Worm (Caenorhabditis elegans) whole organism, L2 larva: ENCODE data around the gene rps-14.

ENCODE experiments used
- C34F6.9 ChIP-seq: fragments of 150-350 bp; optimal IDR thresholded peaks from 2 replicates; lab custom pipeline; 2014; ENCODE audit warnings: missing biosample characterization, missing genetic modification characterization
- R02D3.7 ChIP-seq: fragments of 150-350 bp; optimal IDR thresholded peaks from 2 replicates; lab custom pipeline; 2014; ENCODE audit warnings: missing biosample characterization, missing genetic modification characterization
- Y55F3AM.14 ChIP-seq: fragments of 200-800 bp; sonication (Bioruptor generic); optimal IDR thresholded peaks from 2 replicates; lab custom pipeline; 2018; ENCODE audit warnings: mild to moderate bottlenecking, missing genetic modification characterization, missing compliant biosample characterization
- ZK546.5 ChIP-seq: sonication (generic microtip); optimal IDR thresholded peaks from 2 replicates; lab custom pipeline; 2017; ENCODE audit warnings: missing biosample characterization, missing genetic modification characterization
- alr-1 ChIP-seq: fragments of 150-350 bp; optimal IDR thresholded peaks from 2 replicates; lab custom pipeline; 2014; ENCODE audit warnings: missing biosample characterization, missing genetic modification characterization
- aly-2 ChIP-seq: fragments of 150-350 bp; optimal IDR thresholded peaks from 2 replicates; lab custom pipeline; 2014; ENCODE audit warnings: missing biosample characterization, missing genetic modification characterization
- ama-1 ChIP-seq: fragments of 150-350 bp; optimal IDR thresholded peaks from 2 replicates; lab custom pipeline; 2018; ENCODE audit warnings: inconsistent platforms
- ceh-82 ChIP-seq: fragments of 150-350 bp; optimal IDR thresholded peaks from 2 replicates; lab custom pipeline; 2014; ENCODE audit warnings: missing biosample characterization, missing genetic modification characterization
- crh-2 ChIP-seq: sonication (generic microtip); optimal IDR thresholded peaks from 2 replicates; lab custom pipeline; 2017; ENCODE audit warnings: missing biosample characterization, missing genetic modification characterization
- dmd-4 ChIP-seq: sonication (generic microtip); optimal IDR thresholded peaks from 2 replicates; lab custom pipeline; 2017; ENCODE audit warnings: missing biosample characterization, missing genetic modification characterization
- egl-27 ChIP-seq: sonication (generic microtip); optimal IDR thresholded peaks from 3 replicates; lab custom pipeline; 2017; ENCODE audit warnings: missing biosample characterization, missing genetic modification reagents, missing genetic modification characterization
- fos-1 ChIP-seq: fragments of 150-350 bp; optimal IDR thresholded peaks from 2 replicates; lab custom pipeline; 2014; ENCODE audit warnings: missing biosample characterization, missing genetic modification characterization
- lin-11 ChIP-seq: fragments of 150-350 bp; sonication (generic microtip); optimal IDR thresholded peaks from 2 replicates; lab custom pipeline; 2014; ENCODE audit warnings: missing biosample characterization, missing genetic modification characterization, inconsistent platforms, mixed read lengths
- lin-13 ChIP-seq: fragments of 150-350 bp; optimal IDR thresholded peaks from 2 replicates; lab custom pipeline; 2014; ENCODE audit warnings: missing biosample characterization, missing genetic modification reagents, missing genetic modification characterization
- lin-39 ChIP-seq: fragments of 150-350 bp; optimal IDR thresholded peaks from 2 replicates; lab custom pipeline; 2014; ENCODE audit warnings: missing biosample characterization, missing genetic modification reagents, missing genetic modification characterization
- lsy-2 ChIP-seq, 2 experiments: fragments of 150-350 bp in 1 of 2; sonication (generic microtip) in 1 of 2; optimal IDR thresholded peaks; 2 replicates each; lab custom pipeline; 2014 to 2017; ENCODE audit warnings: missing biosample characterization in 2 of 2, missing genetic modification characterization in 2 of 2
- mab-5 ChIP-seq: fragments of 150-350 bp; optimal IDR thresholded peaks from 2 replicates; lab custom pipeline; 2014; ENCODE audit warnings: missing biosample characterization, missing genetic modification characterization
- mbf-1 ChIP-seq: sonication (generic microtip); optimal IDR thresholded peaks from 2 replicates; lab custom pipeline; 2017; ENCODE audit warnings: missing biosample characterization, missing genetic modification characterization
- mdl-1 ChIP-seq, 2 experiments: fragments of 150-350 bp in 1 of 2; sonication (generic microtip) in 1 of 2; optimal IDR thresholded peaks; 2 replicates each; lab custom pipeline; 2017; ENCODE audit warnings: missing biosample characterization in 2 of 2, missing genetic modification characterization in 2 of 2
- nhr-10 ChIP-seq: sonication (generic microtip); optimal IDR thresholded peaks from 2 replicates; lab custom pipeline; 2017; ENCODE audit warnings: missing biosample characterization, missing genetic modification characterization
- nhr-11 ChIP-seq: fragments of 150-350 bp; optimal IDR thresholded peaks from 2 replicates; lab custom pipeline; 2014; ENCODE audit warnings: missing biosample characterization, missing genetic modification characterization
- nhr-12 ChIP-seq: fragments of 150-350 bp; optimal IDR thresholded peaks from 2 replicates; lab custom pipeline; 2014; ENCODE audit warnings: missing biosample characterization, missing genetic modification characterization
- nhr-129 ChIP-seq: fragments of 150-350 bp; optimal IDR thresholded peaks from 2 replicates; lab custom pipeline; 2014; ENCODE audit warnings: missing biosample characterization, missing genetic modification characterization
- nhr-21 ChIP-seq: fragments of 150-350 bp; optimal IDR thresholded peaks from 2 replicates; lab custom pipeline; 2014; ENCODE audit warnings: missing biosample characterization, missing genetic modification characterization
- nhr-23 ChIP-seq: fragments of 150-350 bp; optimal IDR thresholded peaks from 2 replicates; lab custom pipeline; 2014; ENCODE audit warnings: missing biosample characterization, missing genetic modification reagents, missing genetic modification characterization
- nhr-25 ChIP-seq: fragments of 150-350 bp; sonication (generic microtip); optimal IDR thresholded peaks from 3 replicates; lab custom pipeline; 2014; ENCODE audit warnings: missing biosample characterization, missing genetic modification characterization
- nhr-6 ChIP-seq: fragments of 150-350 bp; optimal IDR thresholded peaks from 2 replicates; lab custom pipeline; 2014; ENCODE audit warnings: missing biosample characterization, missing genetic modification characterization
- nhr-77 ChIP-seq: fragments of 150-350 bp; optimal IDR thresholded peaks from 2 replicates; lab custom pipeline; 2014; ENCODE audit warnings: missing biosample characterization, missing genetic modification characterization
- sem-4 ChIP-seq: fragments of 150-350 bp; optimal IDR thresholded peaks from 2 replicates; lab custom pipeline; 2014; ENCODE audit warnings: missing biosample characterization, missing genetic modification reagents, missing genetic modification characterization
- skn-1 ChIP-seq: sonication (generic microtip); optimal IDR thresholded peaks from 2 replicates; lab custom pipeline; 2017; ENCODE audit warnings: missing biosample characterization, missing genetic modification characterization
- sma-9 ChIP-seq, 2 experiments: fragments of 150-350 bp in 1 of 2; sonication (generic microtip) in 1 of 2; optimal IDR thresholded peaks; 2 replicates each; lab custom pipeline; 2014 to 2016; ENCODE audit warnings: missing genetic modification characterization in 2 of 2, mild to moderate bottlenecking in 1 of 2, missing biosample characterization in 1 of 2, missing compliant biosample characterization in 1 of 2, missing genetic modification reagents in 1 of 2, moderate library complexity in 1 of 2
- snpc-4 ChIP-seq: fragments of 150-350 bp; optimal IDR thresholded peaks from 2 replicates; lab custom pipeline; 2014; ENCODE audit warnings: missing biosample characterization, missing genetic modification characterization
- unc-39 ChIP-seq: fragments of 150-350 bp; optimal IDR thresholded peaks from 2 replicates; lab custom pipeline; 2014; ENCODE audit warnings: missing biosample characterization, missing genetic modification characterization
- unc-55 ChIP-seq: fragments of 150-350 bp; sonication (generic microtip); optimal IDR thresholded peaks from 3 replicates; lab custom pipeline; 2014; ENCODE audit warnings: missing biosample characterization, missing genetic modification reagents, missing genetic modification characterization
- unc-62 ChIP-seq: fragments of 150-350 bp; optimal IDR thresholded peaks from 2 replicates; lab custom pipeline; 2014; ENCODE audit warnings: missing biosample characterization, missing genetic modification reagents, missing genetic modification characterization
- zag-1 ChIP-seq: fragments of 150-350 bp; optimal IDR thresholded peaks from 2 replicates; lab custom pipeline; 2014; ENCODE audit warnings: missing biosample characterization, missing genetic modification characterization
- ztf-11 ChIP-seq: sonication (generic microtip); optimal IDR thresholded peaks from 2 replicates; lab custom pipeline; 2017; ENCODE audit warnings: missing biosample characterization, missing genetic modification characterization
- ztf-4 ChIP-seq: fragments of 150-350 bp; optimal IDR thresholded peaks from 2 replicates; lab custom pipeline; 2014; ENCODE audit warnings: missing biosample characterization, missing genetic modification characterization

Gene rps-14

DNA sequence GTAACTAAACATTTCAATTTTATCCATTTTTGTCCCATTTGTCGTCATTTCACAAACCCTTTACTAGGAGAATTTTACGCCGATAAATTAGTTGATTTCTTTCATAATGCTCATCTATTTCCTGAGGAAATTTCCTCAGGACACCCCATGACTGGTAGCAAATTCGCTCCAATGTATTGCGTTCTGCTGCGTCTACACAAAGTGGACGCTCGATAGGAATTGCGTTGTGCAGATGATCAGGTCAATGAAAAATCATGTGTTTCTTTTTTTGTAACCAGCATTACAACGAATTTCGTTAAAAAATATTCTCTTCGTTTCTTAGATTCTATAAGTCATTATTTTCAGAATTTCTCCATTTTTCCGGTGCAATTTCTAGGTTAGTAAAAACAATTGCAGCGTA, 2.4 kb upstream of the rps-14 start, which contains the start of gene epg-4:
Gene epg-4, plus strand, starts transcription at position 346 of the 400 bp plus-strand sequence.
- no peak for TF ChIP-seq unc-62
- TF ChIP-seq alr-1 (tag; lab: Kevin White, UChicago) = no peak
- TF ChIP-seq ama-1 (lab: Kevin White, UChicago) = no peak
- no peak for TF ChIP-seq Y55F3AM.14 (GFP tag; lab: Kevin White, UChicago)
- TF ChIP-seq unc-55 = peak; percentile 57
- no peak for TF ChIP-seq mab-5 (tag; lab: Kevin White, UChicago)
- TF ChIP-seq nhr-6 (tag; lab: Kevin White, UChicago) = no peak
- TF ChIP-seq ceh-82 (tag; lab: Kevin White, UChicago) = no peak
- TF ChIP-seq nhr-129 (tag; lab: Kevin White, UChicago) = peak; percentile 78
- peak; percentile 48 for TF ChIP-seq fos-1 (tag; lab: Kevin White, UChicago)
- TF ChIP-seq nhr-10 (tag; lab: Kevin White, UChicago) = no peak
- no peak for TF ChIP-seq unc-39 (tag; lab: Kevin White, UChicago)
- TF ChIP-seq ZK546.5 (tag; lab: Kevin White, UChicago) = no peak
- no peak for TF ChIP-seq nhr-11 (tag; lab: Kevin White, UChicago)
- peak in 1 of 2 experiments; percentile 57 for TF ChIP-seq lsy-2 (tag; optimal IDR thresholded peaks at IDR 0.05; lab: Kevin White, UChicago)
- TF ChIP-seq mdl-1 (tag; optimal IDR thresholded peaks at IDR 0.05; lab: Kevin White, UChicago) = no peak
- TF ChIP-seq R02D3.7 (tag; lab: Kevin White, UChicago) = no peak
- peak; percentile 76 for TF ChIP-seq C34F6.9 (tag; lab: Kevin White, UChicago)
- TF ChIP-seq lin-13 (GFP tag; lab: Kevin White, UChicago) = no peak
- no peak for TF ChIP-seq mbf-1 (tag; lab: Kevin White, UChicago)
- TF ChIP-seq aly-2 = no peak
- no peak for TF ChIP-seq zag-1 (tag; lab: Kevin White, UChicago)
- TF ChIP-seq nhr-77 (tag; lab: Kevin White, UChicago) = no peak
- TF ChIP-seq ztf-11 (tag; lab: Kevin White, UChicago) = no peak
- no peak for TF ChIP-seq nhr-21
- peak; percentile 21 for TF ChIP-seq crh-2 (tag; lab: Kevin White, UChicago)
- TF ChIP-seq nhr-25 (tag; lab: Kevin White, UChicago) = no peak

DNA sequence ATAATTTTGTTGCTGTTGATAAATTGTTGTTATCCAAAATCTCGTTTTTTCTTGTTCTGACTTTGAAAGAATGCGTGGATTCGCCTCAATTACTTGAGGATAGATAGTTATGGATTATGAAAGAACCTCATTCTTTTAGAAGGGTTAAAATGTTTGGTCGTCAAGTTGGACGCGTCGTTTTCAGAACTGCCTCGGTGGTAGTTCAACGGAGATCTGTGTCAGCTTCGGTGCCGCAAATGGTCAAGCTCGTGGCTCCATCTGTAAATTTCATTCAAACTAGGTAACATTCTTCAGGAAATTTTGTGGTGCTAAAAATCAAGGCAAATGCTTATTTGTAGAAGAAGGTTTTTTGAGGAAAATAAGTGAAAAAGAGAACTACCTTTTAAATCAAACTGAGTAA, 1.2 kb upstream of the rps-14 start, which contains the start of gene ndab-2:
Gene ndab-2, plus strand, starts transcription at position 140 of the 400 bp plus-strand sequence.
- TF ChIP-seq ztf-4 = peak; percentile 12
- no peak for TF ChIP-seq nhr-21
- TF ChIP-seq, all 48 proteins: peak for 1

DNA sequence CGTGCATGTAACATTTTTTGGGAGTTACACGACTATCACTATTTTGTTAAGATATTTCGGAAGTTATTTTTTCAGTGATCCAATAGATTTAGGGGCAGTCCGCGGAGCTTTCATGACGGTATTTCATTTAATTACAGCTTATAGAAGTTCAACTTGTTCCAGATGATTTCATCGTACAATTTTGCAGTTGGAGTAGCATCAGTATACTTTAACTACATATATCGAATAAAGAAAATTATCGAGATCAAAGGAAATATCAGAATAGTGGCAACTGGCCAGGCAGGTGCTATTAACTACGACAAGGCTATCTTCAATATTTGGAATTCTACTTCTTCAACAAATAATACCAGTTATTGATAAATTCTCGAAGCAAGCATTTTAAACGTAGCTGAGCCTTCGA, 891 bp downstream of the rps-14 start:
- no peak for TF ChIP-seq unc-55
- TF ChIP-seq crh-2 (tag; lab: Kevin White, UChicago) = no peak
- no peak for TF ChIP-seq alr-1 (tag; lab: Kevin White, UChicago)
- TF ChIP-seq unc-39 (tag; lab: Kevin White, UChicago) = no peak
- no peak for TF ChIP-seq nhr-23
- no peak for TF ChIP-seq ztf-11 (tag; lab: Kevin White, UChicago)
- TF ChIP-seq nhr-77 (tag; lab: Kevin White, UChicago) = no peak
- TF ChIP-seq Y55F3AM.14 (GFP tag; lab: Kevin White, UChicago) = no peak
- no peak for TF ChIP-seq sem-4 (tag; lab: Kevin White, UChicago)
- no peak for TF ChIP-seq nhr-129 (tag; lab: Kevin White, UChicago)
- TF ChIP-seq nhr-10 (tag; lab: Kevin White, UChicago) = no peak

DNA sequence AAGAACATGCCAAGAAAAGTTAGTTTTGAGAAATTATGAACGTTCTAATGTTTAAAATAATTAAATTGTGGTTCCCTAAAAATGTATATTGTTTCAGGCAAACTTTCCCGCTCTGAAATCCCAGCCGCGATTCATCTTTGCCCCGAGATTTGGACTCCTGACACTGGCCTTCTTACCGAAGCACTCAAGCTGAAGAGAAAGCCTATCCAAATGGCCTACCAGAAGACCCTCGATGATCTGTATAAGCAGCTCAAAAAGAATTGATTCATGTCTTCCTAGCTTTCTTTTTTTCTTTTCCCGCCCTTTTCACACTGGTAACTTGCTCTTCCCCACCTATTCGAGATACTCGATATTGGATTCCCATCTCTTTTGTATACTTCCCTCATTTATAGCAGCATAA, 9.3 kb downstream of the rps-14 start:
- no peak for TF ChIP-seq Y55F3AM.14 (GFP tag; lab: Kevin White, UChicago)
- no peak for TF ChIP-seq lin-39 (tag; lab: Kevin White, UChicago)
- TF ChIP-seq ztf-4 = no peak

DNA sequence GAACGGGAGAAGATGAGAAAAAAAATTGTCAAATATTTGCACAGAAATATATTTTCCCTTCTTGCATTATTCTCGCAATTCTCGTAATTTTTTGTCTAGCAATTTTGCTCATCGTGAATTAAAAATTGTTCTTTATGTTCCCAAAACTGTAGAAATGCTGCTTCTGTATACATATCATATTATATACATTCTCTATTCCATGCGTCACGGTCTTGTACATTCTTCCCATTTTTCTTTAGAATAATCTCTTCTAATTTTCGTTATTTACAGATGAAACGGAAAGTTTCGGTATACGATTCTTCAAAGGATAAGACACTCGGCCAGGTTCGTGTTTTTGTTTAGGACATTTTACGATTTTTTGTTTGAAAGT, 11.8 kb downstream of the rps-14 start, which contains the start of gene acs-4:
Gene acs-4, plus strand, starts transcription at position 271 of the 370 bp plus-strand sequence.
- TF ChIP-seq R02D3.7 (tag; lab: Kevin White, UChicago) (no peak), nhr-12 (tag; lab: Kevin White, UChicago) (no peak), lin-39 (tag; lab: Kevin White, UChicago) (no peak), alr-1 (tag; lab: Kevin White, UChicago) (no peak), lin-13 (GFP tag; lab: Kevin White, UChicago) (no peak), egl-27 (tag; lab: Kevin White, UChicago) (no peak), mbf-1 (tag; lab: Kevin White, UChicago) (no peak), dmd-4 (tag; lab: Kevin White, UChicago) (no peak), sma-9 (GFP tag; optimal IDR thresholded peaks at IDR 0.05; lab: Kevin White, UChicago) (no peak), sma-9 (tag; optimal IDR thresholded peaks at IDR 0.05; lab: Kevin White, UChicago) (no peak), nhr-129 (tag; lab: Kevin White, UChicago) (no peak), lin-11 (no peak), ztf-11 (tag; lab: Kevin White, UChicago) (no peak), skn-1 (tag; lab: Kevin White, UChicago) (no peak), nhr-23 (no peak), snpc-4 (no peak)
